Fruit fly (Drosophila melanogaster) Kc167 (cell line): ENCODE results near the gene CG7011.

Experiments used
- Myc ChIP-seq: fragments of >200 bp; optimal IDR thresholded peaks from 2 replicates; lab custom pipeline; 2017; ENCODE audit warnings: missing external identifiers
- Sin3A ChIP-seq: fragments of >200 bp; optimal IDR thresholded peaks from 2 replicates; lab custom pipeline; 2018; ENCODE audit warnings: missing external identifiers
- h ChIP-seq: fragments of >200 bp; optimal IDR thresholded peaks from 3 replicates; lab custom pipeline; 2018; ENCODE audit warnings: missing external identifiers
- insv ChIP-seq: fragments of >200 bp; optimal IDR thresholded peaks from 3 replicates; lab custom pipeline; 2018; ENCODE audit warnings: missing external identifiers
- psq ChIP-seq: fragments of >200 bp; optimal IDR thresholded peaks from 2 replicates; lab custom pipeline; 2017; ENCODE audit warnings: missing external identifiers
- ttk ChIP-seq: sonication (Bioruptor generic); optimal IDR thresholded peaks from 2 replicates; lab custom pipeline; 2017; ENCODE audit warnings: missing external identifiers

DNA sequence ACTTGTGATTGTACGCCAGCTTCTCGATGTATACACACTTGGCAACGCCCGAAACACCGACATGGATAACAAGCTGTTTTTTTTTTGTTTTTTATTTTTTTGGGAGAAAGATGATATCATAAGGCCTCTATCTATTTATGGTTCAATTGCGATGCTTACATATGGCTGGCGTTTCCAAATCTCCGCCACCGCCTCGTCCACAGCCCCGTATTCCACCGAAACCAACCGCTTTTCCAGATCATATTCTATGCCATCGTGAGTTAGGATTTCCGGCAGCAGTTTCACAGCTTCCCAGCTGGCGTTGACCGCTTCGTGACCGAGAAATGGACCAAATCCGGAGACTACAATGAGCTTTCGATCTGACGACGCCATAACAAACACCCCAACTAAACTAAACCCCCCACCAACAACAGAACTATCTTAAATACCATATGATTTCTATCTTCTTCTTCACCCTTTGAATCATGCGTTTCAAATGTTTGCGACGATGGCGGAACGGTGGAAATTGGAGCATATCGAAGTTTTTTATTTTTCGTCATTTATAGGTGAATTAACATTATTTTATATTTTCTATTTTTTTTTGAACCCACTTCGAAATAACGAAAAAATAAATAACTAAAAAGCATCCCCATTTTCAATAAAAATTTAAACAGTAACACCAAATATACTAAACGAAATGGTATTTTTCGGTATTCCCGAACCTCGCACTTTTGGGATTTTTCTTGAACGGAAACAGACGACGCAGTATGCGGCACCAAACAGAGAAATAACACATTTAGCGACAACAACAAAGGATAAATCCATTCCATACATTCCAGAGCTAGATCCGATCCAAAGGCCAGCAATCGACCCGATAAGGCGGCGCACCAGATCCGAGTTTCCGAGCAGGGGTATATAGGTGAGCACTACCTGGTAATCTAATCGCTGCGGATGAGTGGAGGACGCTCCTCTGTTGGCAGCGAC lies 19.5 kb downstream of the CG7011 start, which contains the start of the genes CG32147 and Pex3:
- no peak for TF ChIP-seq ttk
- TF ChIP-seq h (lab: Kevin White, UChicago) = no peak
- TF ChIP-seq psq (lab: Kevin White, UChicago) = no peak
- TF ChIP-seq Myc (lab: Kevin White, UChicago) = no peak
- no peak for TF ChIP-seq insv (lab: Kevin White, UChicago)
- TF ChIP-seq Sin3A = no peak
